Worm (Caenorhabditis elegans): ENCODE data around the gene nhr-192.

Gene nhr-192

ce11 chrV:10096932-10097331 is 26.5 kb upstream of the nhr-192 start:
- TF ChIP-seq che-1 (tag; optimal IDR thresholded peaks at IDR 0.05) (no peak), elt-2 (tag; optimal IDR thresholded peaks at IDR 0.05) (peak; percentile 17)

- TF ChIP-seq zip-5 (tag; optimal IDR thresholded peaks at IDR 0.05) = no peak
- no peak for TF ChIP-seq lin-11 (tag; optimal IDR thresholded peaks at IDR 0.05)
- TF ChIP-seq ceh-31 (tag; optimal IDR thresholded peaks at IDR 0.05) = no peak
- no peak for TF ChIP-seq nfya-1 (tag; optimal IDR thresholded peaks at IDR 0.05)
- TF ChIP-seq ceh-48 (tag; optimal IDR thresholded peaks at IDR 0.05) = no peak
Observed at ce11 chrV:10094374-10094773, 23.9 kb upstream of the nhr-192 start, which contains the start of gene srd-49. TSS of gene srd-49 (plus strand) at chrV:10094674.

ce11 chrV:10091152-10091551 is 20.7 kb upstream of the nhr-192 start, which contains the start of gene R04B5.11:
TSS of gene R04B5.11 (minus strand) at chrV:10091252.
- TF ChIP-seq che-1 (tag; optimal IDR thresholded peaks at IDR 0.05) = no peak
- TF ChIP-seq gmeb-2 (tag; optimal IDR thresholded peaks at IDR 0.05) = no peak
- TF ChIP-seq ceh-18 (tag; optimal IDR thresholded peaks at IDR 0.05) = no peak
- TF ChIP-seq F13H6.1 (tag; optimal IDR thresholded peaks at IDR 0.05) = no peak
- no peak for TF ChIP-seq fax-1 (tag; optimal IDR thresholded peaks at IDR 0.05)
- no peak for TF ChIP-seq unc-3 (GFP tag; conservative IDR thresholded peaks at IDR 0.05)
- TF ChIP-seq unc-3 (tag; optimal IDR thresholded peaks at IDR 0.05) = no peak
- TF ChIP-seq elt-4 (tag; optimal IDR thresholded peaks at IDR 0.05) = no peak
- TF ChIP-seq C08G9.2 (tag; optimal IDR thresholded peaks at IDR 0.05) = no peak
- TF ChIP-seq ceh-24 (tag; optimal IDR thresholded peaks at IDR 0.05) = no peak
- TF ChIP-seq ceh-22 (tag; optimal IDR thresholded peaks at IDR 0.05) = no peak
- TF ChIP-seq sox-2 (GFP tag; IDR thresholded peaks at IDR 0.05) = no peak
- TF ChIP-seq ref-2 (tag; optimal IDR thresholded peaks at IDR 0.05) = no peak
- no peak for TF ChIP-seq K09A11.1 (tag; optimal IDR thresholded peaks at IDR 0.05; ENCODE audit: insufficient read depth)
- TF ChIP-seq pag-3 (tag; optimal IDR thresholded peaks at IDR 0.05; ENCODE audit: borderline replicate concordance) = no peak
- TF ChIP-seq npax-4 (tag; optimal IDR thresholded peaks at IDR 0.05) = no peak
- TF ChIP-seq fkh-10 (GFP tag; optimal IDR thresholded peaks at IDR 0.05) = no peak
- TF ChIP-seq ceh-2 (tag; optimal IDR thresholded peaks at IDR 0.05) = no peak
- TF ChIP-seq sdc-2 (tag; optimal IDR thresholded peaks at IDR 0.05) = no peak

DNA sequence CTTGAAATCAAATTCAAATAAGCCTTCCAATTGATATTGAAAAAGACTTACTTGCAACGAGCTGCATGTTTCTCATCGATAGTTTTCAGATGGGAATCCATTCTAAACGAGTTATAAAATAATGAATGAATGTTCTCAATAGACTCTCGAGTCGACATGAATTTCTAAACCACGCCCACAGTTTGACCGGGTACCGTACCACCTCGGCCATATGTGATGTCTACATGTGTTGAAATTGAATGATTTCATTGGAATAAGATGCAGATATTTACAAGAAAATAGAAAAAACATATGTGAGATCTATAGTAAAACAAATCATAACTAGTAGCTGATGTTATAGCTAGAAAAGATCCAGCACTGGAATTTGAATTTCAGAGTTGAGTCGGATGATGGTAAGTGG is 20.0 kb upstream of the nhr-192 start, which contains the start of gene R04B5.7:
Gene R04B5.7, minus strand, starts transcription at position 101 of the 400 bp plus-strand sequence.
- TF ChIP-seq unc-3 (GFP tag; conservative IDR thresholded peaks at IDR 0.05) (no peak), unc-3 (tag; optimal IDR thresholded peaks at IDR 0.05) (no peak), ceh-18 (tag; optimal IDR thresholded peaks at IDR 0.05) (no peak), C38D4.7 (GFP tag; optimal IDR thresholded peaks at IDR 0.05) (no peak)

DNA sequence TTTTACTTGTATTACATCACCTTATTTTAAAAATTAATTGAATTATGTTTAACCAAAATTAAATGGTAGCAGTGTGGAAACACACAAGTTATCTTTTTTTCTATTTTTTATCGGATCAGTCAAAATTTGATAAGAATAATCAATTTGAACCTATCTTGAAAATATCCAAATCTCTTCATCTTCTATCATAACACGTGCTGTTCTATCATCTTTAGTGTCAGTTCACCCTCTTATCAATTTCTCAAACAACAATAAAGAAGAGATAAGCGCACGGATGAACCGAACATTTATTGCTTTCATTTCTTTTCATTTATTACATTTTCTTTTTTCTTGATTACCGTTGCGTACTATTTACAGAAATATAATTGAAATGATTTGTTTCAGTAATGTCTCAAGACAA is 16.7 kb upstream of the nhr-192 start, which contains the start of gene R04B5.5:
Gene R04B5.5, plus strand, starts transcription at position 378 of the 400 bp plus-strand sequence.
- TF ChIP-seq eyg-1 (tag; optimal IDR thresholded peaks at IDR 0.05) = no peak
- peak; percentile 1 for TF ChIP-seq unc-55 (GFP tag; optimal IDR thresholded peaks at IDR 0.05)
- no peak for TF ChIP-seq ceh-14 (tag; optimal IDR thresholded peaks at IDR 0.05)
- TF ChIP-seq ceh-30 (tag; optimal IDR thresholded peaks at IDR 0.05) = peak; percentile 59
- TF ChIP-seq elt-2 (tag; optimal IDR thresholded peaks at IDR 0.05) = peak; percentile 95
- TF ChIP-seq hlh-8 (tag; optimal IDR thresholded peaks at IDR 0.05) = no peak

DNA sequence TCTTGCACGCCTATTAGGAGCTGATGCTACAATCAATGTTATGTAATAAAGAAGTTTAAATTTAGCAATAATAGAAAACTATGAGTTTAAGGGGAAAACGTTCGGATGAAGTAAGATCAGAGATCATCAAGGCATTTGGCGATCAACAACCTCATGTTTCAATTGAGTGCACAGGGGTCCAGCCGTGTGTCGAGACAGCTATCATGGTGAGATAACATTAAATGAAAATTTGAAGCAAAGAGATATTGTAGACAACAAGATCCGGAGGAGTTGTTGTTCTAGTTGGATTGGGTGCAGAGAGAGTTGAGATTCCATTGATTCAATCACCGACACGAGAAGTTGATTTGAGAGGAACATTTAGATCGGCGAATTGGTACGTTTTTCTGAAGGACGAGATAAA is 15.7 kb upstream of the nhr-192 start:
- TF ChIP-seq odd-2 (tag; optimal IDR thresholded peaks at IDR 0.05) = no peak
- TF ChIP-seq ceh-6 (GFP tag; optimal IDR thresholded peaks at IDR 0.05) = no peak
- TF ChIP-seq mec-3 (tag; optimal IDR thresholded peaks at IDR 0.05; ENCODE audit: borderline replicate concordance) = no peak
- no peak for TF ChIP-seq pha-4 (tag; optimal IDR thresholded peaks at IDR 0.05)
- no peak for TF ChIP-seq hlh-30 (tag; optimal IDR thresholded peaks at IDR 0.05; ENCODE audit: insufficient read depth)
- TF ChIP-seq che-1 (tag; optimal IDR thresholded peaks at IDR 0.05) = no peak
- TF ChIP-seq F13H6.1 (tag; optimal IDR thresholded peaks at IDR 0.05) = no peak
- no peak for TF ChIP-seq C38D4.7 (GFP tag; optimal IDR thresholded peaks at IDR 0.05)
- no peak for TF ChIP-seq Y22D7AL.16 (tag; optimal IDR thresholded peaks at IDR 0.05)
- no peak for TF ChIP-seq fkh-10 (GFP tag; optimal IDR thresholded peaks at IDR 0.05)
- no peak for TF ChIP-seq pat-9 (tag; optimal IDR thresholded peaks at IDR 0.05)
- no peak for TF ChIP-seq ttx-3 (tag; optimal IDR thresholded peaks at IDR 0.05)
- no peak for TF ChIP-seq T23F11.4 (GFP tag; optimal IDR thresholded peaks at IDR 0.05)
- TF ChIP-seq zip-5 (tag; optimal IDR thresholded peaks at IDR 0.05) = no peak
- TF ChIP-seq pros-1 (tag; optimal IDR thresholded peaks at IDR 0.05) = no peak
- no peak for TF ChIP-seq lin-11 (tag; optimal IDR thresholded peaks at IDR 0.05)
- TF ChIP-seq ref-2 (tag; optimal IDR thresholded peaks at IDR 0.05) = no peak
- no peak for TF ChIP-seq ceh-48 (tag; optimal IDR thresholded peaks at IDR 0.05)
- no peak for TF ChIP-seq dve-1 (tag; optimal IDR thresholded peaks at IDR 0.05)

Measured in whole organism, late embryonic.